Worm (Caenorhabditis elegans) whole organism, L4/young adult: ENCODE measurements around the gene gkow-1.

Experiments
- dao-5 ChIP-seq: sonication (generic microtip); optimal IDR thresholded peaks from 2 replicates; lab custom pipeline; 2016; ENCODE audit warnings: missing genotype, missing genetic modification characterization, moderate library complexity, missing compliant biosample characterization
- him-1 ChIP-seq: sonication (generic microtip); optimal IDR thresholded peaks from 2 replicates; lab custom pipeline; 2016; ENCODE audit warnings: missing genotype, missing genetic modification reagents, missing genetic modification characterization, missing compliant biosample characterization

DNA sequence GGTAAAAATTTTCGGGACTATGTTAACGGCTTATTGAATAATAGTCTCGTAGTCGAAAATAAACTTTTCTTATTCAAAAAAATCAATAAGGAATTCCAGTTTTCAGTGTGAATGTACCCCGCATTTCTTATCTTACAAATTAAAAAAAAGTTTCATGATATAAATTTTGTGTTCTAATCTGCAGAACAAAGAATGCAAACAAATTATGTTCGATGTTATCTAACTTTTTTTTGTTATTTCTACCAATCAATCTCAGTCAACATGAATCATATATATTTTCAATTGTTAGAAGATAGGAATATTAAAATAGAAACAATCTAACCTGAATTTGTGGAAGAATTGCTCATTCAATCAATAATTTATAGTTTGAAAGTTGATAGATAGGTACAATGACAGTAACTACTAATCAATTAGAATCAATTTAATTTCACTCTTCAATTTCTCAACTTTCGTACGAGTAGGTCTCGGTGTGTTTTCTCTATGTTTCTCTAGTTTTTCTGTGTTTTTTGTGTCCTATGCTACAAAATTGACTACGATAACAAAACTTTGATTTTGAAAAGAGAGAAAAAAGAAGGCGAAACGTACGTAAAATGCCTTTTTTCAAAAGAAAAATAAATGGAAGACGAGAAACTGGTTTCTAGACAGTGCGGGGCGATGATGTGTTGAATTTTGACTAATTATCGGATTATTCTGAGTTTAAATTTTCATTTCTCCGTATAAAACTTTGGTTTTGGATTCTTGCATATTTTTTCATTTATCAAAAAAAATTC is 7.9 kb upstream of the gkow-1 start, which contains the start of the genes unc-43 and Y43C5B.3:
- TF ChIP-seq him-1 (tag; lab: Kevin White, UChicago): no peak
- no peak for TF ChIP-seq dao-5 (tag; lab: Kevin White, UChicago)
